Fruit fly (Drosophila melanogaster) whole organism, larva: Measurements from ENCODE around the gene CG9649.
A peak's percentile ranks its signal among the peaks of the same experiment; 100 is the strongest.

Experiments used
- noc ChIP-seq: fragments of 200-800 bp; sonication (Bioruptor generic); optimal IDR thresholded peaks from 3 replicates; lab custom pipeline; 2019; ENCODE audit warnings: missing biosample characterization, mild to moderate bottlenecking, missing genetic modification characterization, moderate library complexity

Gene CG9649

DNA sequence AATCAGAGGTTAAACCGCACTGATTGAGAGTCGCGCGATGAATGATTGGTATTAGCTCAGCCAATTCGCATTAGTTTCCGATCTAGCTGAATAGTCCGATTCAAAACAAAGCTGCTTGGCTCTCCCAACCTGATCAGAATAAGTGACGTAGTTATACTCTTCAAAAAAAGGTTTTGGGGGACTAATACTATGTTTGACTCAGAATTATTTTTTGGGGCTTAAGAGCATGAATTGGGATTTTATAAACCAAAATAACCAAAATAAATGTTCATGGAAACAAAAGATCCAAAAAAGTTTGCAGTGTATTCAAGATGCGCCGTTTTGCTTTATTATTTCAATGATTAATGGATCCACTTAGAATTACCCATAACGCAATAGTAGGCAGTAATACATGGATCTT is at the start of gene CG9649:
TSS of gene CG9649 (minus strand) at position 44 of the 400 bp plus-strand sequence.
- no peak for TF ChIP-seq noc (tag; lab: Kevin White, UChicago)

DNA sequence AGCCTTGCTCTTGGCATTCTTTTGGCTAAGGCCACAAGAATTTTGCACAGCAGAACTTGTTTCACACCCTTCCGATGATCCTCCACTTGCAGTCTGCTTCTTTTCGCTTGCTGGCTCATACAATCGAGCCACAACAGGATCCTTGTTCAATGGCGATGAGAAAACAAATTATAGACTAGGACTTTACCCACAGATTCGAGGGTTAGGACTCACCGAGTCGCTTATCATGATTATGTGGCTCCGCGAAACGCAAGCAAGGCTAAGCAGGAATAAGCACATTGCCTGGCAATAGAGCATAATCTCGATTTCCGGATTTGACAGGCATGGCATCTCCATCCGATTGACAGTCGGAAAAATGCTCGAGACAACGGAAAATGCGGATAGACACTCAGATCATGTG is 44.4 kb upstream of the CG9649 start, which contains the start of the genes CG14839 and CG14841:
TSS of gene CG14839 (plus strand) at position 301 of the 400 bp plus-strand sequence.
TSS of gene CG14841 (minus strand) at position 332 of the 400 bp plus-strand sequence.
- no peak for TF ChIP-seq noc (tag; lab: Kevin White, UChicago)

DNA sequence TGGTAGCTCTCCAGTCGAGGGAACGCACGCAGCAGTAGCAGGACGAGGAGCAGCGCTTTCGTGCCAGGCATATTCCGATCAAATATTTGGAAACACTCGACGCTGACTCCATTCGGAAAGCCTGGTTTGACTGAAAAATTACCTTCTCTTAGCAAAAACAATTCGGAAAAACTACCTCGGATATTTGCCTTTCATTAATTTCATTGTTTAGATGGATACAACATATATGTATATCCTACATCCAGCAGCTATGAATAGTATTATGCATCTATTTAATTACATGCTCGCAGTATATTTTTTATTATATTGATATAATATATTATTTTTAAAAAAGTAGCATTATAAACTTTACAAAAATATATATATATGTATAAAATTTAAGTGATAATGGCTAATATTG is 43.4 kb upstream of the CG9649 start, which contains the start of gene CG14840:
TSS of gene CG14840 (minus strand) at position 101 of the 400 bp plus-strand sequence.
- no peak for TF ChIP-seq noc (tag; lab: Kevin White, UChicago)

DNA sequence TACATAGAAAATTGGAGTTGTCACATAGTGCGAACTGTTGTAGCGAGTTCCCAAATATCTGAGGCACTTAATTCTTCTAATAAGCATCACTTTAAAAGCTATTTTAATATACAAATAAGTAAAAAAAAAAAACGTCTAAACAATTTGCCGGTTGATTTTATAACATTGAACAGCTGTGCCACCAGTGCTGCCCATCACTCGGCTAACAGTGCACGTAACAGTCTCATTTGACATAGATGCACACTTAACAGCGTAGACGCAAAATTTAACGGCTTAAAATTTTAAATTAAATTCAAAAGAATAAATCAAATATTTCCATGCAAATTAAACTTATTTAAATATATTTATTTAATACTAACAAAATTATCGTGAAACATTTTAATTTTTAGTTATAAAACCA is 42.1 kb upstream of the CG9649 start, which contains the start of gene MetRS-m:
TSS of gene MetRS-m (minus strand) at position 171 of the 400 bp plus-strand sequence.
- TF ChIP-seq noc (tag; lab: Kevin White, UChicago), result no peak

DNA sequence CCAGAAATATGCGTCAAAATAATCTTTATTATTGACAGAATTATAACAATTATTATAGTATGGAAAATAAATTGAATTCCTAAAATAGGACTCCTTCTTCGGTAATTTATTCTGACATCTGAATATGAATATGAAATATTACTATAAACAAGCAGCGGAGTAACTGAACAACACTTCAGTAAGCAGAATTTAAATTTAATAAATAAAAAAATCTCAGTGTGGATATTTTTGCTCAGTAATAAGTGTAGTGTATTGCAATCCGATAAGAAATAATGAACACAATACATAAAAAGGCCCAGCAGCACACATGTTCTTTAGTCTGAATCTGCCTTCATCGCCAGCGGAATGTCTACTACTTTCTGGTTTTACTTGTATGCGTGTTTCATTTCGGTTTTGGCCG is 38.1 kb upstream of the CG9649 start, which contains the start of gene CG43179:
TSS of gene CG43179 (plus strand) at position 301 of the 400 bp plus-strand sequence.
- TF ChIP-seq noc (tag; lab: Kevin White, UChicago), result no peak

DNA sequence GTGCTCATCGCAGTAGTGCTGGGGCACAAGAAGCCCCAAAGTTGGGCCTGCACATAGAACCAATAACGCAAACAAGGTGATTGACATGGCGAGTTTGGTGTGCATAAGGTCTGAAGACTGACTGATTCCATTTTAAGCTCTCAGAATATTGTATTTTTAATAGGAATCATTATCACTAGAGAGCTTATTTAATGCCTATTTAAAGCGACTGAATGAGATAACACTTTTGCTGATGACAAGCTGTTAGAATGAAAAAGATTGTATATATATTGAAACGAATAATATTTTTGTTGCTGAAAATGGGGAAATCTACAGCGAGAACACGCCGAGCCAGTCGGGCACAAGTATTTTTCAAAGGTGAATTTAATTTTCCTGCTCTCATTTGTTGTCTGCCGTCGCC is 27.7 kb upstream of the CG9649 start, which contains the start of gene CG9616:
TSS of gene CG9616 (minus strand) at position 101 of the 400 bp plus-strand sequence.
- TF ChIP-seq noc (tag; lab: Kevin White, UChicago), result no peak

DNA sequence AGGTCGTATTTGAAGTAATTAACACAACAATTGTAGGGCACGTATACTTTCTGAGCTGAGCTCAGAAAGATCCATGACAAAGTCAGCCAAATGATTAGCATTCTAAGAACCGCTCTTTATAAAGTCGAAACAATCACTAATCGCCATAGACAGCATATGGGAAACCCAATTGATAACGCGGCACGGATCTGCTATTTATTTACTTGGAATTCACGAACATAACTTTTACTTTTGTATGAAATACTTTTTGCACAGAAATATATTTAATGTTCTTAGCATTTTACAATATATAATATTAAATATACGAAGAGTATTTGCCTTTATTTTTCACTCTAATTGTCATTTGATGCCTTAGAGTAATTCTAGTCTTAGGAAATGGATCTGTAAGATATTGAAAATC is 26.9 kb upstream of the CG9649 start, which contains the start of gene CG43291:
TSS of gene CG43291 (minus strand) at position 101 of the 400 bp plus-strand sequence.
- no peak for TF ChIP-seq noc (tag; lab: Kevin White, UChicago)

DNA sequence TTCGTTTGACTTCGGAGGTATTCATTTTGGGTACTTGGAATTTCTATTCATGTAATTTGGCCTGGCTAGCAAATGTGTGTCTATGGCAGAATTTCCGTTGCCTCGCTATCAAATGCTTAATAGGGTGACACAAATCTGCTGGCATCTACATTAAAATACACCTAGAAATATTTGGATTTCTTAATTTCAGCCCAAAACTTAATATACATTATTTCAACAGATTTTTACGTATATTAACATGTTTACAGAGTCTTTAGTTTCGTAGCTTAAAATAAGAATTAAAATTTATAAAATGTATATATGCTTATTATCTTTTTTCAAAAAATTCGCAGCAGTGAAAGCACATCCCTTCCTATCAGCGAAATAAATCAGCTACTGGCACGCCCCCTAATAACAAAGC is 11.4 kb upstream of the CG9649 start, which contains the start of gene CG9624:
TSS of gene CG9624 (minus strand) at position 101 of the 400 bp plus-strand sequence.
- TF ChIP-seq noc (tag; lab: Kevin White, UChicago), result no peak

DNA sequence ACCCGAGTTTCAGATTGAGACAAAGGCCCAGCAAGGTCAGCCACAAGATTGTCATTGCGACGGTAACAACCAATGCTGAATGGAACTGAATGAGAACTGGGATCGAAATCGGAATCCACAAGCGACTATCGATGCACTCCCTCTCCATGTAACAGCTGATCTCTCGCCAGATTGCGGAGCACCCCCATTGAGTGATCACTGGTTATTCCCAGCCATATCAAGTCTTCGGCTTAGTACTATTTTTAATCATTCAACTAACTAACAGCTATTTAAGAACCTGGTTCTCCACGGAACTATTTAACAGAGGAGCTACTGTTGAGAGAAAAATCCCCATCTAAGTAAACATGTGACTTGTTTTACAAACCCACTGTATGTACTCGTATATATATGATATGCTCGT is 9.0 kb upstream of the CG9649 start, which contains the start of gene CG9631:
TSS of gene CG9631 (minus strand) at position 101 of the 400 bp plus-strand sequence.
- TF ChIP-seq noc (tag; lab: Kevin White, UChicago), result no peak

DNA sequence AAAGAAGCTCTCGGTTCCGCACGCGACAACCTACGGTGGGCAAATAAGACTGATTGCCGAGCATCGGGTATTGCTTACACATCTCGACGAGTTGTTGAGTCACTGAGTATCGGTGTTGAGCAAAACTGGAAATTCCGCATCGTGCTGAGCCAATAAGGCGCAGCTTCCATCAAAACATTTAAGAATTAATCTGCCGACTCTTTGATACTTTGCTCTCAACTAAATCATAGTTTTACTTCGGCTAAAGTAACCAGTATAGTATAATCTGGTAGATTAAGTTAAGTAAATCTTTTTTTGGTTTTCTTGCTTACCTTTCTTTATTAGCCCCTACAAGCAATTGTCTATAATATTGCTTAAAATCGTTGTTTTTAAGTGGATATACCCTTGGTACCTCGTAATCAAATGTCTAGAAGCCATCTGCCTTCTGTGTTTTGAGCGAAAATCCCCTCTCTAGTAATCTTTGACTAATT is 6.5 kb upstream of the CG9649 start, which contains the start of gene Sp212:
TSS of gene Sp212 (minus strand) at position 51 of the 470 bp plus-strand sequence.
- TF ChIP-seq noc (tag; lab: Kevin White, UChicago), result peak; percentile 33

DNA sequence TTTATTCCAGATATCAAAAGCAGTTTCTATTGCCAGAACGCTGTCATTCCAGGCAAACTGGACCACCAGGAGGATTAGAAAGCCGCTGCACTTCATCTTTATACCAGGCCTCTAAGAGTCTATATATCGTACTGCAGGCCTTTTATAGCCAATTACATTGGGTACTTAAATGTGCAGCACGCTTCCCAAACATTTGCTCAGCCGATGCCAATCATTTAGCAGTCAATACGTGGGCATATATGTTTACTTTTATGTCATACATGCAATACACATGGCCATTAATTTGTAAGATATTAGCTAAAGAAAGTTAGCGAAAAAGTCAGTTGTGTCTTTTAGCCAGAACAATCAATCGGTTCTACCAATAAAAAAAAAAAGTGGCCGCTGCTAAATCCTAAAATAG is 3.8 kb upstream of the CG9649 start, which contains the start of gene CG33109:
TSS of gene CG33109 (minus strand) at position 101 of the 400 bp plus-strand sequence.
- no peak for TF ChIP-seq noc (tag; lab: Kevin White, UChicago)

DNA sequence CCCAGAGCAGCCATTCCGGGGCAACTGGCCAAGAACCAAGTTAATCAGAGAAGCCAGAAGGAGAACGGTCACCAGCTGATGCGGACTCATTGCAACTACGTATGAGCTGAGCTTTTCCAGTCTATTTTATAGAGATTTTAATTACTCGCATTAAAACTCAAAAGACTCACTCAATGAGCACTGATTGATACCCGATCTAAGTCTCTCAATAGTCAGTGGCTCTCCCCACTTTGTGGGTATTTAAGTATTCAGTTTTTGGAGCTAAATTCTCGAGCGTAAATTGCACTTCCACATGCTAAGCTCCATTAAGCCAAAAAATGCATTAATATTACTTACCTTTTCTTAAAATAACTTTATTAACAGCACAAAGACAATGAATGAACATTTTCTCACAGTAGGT is 2.4 kb upstream of the CG9649 start, which contains the start of gene CG31326:
TSS of gene CG31326 (minus strand) at position 101 of the 400 bp plus-strand sequence.
- no peak for TF ChIP-seq noc (tag; lab: Kevin White, UChicago)

DNA sequence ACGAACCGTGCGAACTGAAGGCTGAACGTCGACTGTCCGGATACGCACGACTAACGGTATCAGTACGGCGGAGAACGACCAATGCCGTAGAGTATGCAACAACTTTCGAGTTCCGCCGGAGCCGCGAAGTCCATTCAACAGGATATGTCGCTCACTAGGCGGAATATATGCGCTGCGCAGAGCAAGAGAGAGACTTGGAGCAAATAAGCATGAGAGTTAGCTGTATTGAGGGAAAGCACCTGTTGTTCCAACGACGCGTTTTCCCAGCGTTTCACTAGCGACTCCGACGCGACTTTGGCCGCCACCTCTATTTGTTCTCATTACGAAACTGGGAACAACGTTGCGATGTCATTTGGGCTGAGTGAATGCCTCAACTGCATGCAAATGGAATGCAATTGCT is 2.9 kb downstream of the CG9649 start, which contains the start of gene Dop1R1:
TSS of gene Dop1R1 (minus strand) at position 35 of the 400 bp plus-strand sequence.
- TF ChIP-seq noc (tag; lab: Kevin White, UChicago), result no peak
